Worm (Caenorhabditis elegans) whole organism, L1 larva: Measurements from ENCODE around the gene F55A4.3.

Experiments
- C04F5.9 ChIP-seq: sonication (generic microtip); optimal IDR thresholded peaks from 2 replicates; lab custom pipeline; 2016; ENCODE audit warnings: missing genetic modification characterization, missing compliant biosample characterization
- ceh-82 ChIP-seq, 3 experiments: fragments of 150-350 bp in 1 of 3; sonication (generic microtip) in 2 of 3; optimal IDR thresholded peaks; 2 replicates each; lab custom pipeline; 2014 to 2017; ENCODE audit warnings: missing biosample characterization in 3 of 3, missing genetic modification characterization in 3 of 3
- ces-1 ChIP-seq: fragments of 150-350 bp; optimal IDR thresholded peaks from 2 replicates; lab custom pipeline; 2014; ENCODE audit warnings: missing biosample characterization, missing genetic modification reagents, missing genetic modification characterization
- egl-27 ChIP-seq, 2 experiments: fragments of 150-350 bp in 1 of 2; sonication (generic microtip); optimal IDR thresholded peaks; 3 replicates each; lab custom pipeline; 2017 to 2018; ENCODE audit warnings: missing biosample characterization in 2 of 2, missing genetic modification characterization in 2 of 2, missing genetic modification reagents in 2 of 2
- fkh-10 ChIP-seq: sonication (generic microtip); optimal IDR thresholded peaks from 2 replicates; lab custom pipeline; 2017; ENCODE audit warnings: missing biosample characterization, missing genetic modification reagents, missing genetic modification characterization
- fos-1 ChIP-seq: fragments of 150-350 bp; optimal IDR thresholded peaks from 2 replicates; lab custom pipeline; 2014; ENCODE audit warnings: missing biosample characterization, missing genetic modification characterization
- lin-35 ChIP-seq, 2 experiments: fragments of 150-350 bp; optimal IDR thresholded peaks; 2 replicates each; lab custom pipeline; 2014; ENCODE audit warnings: missing biosample characterization in 2 of 2, missing genetic modification characterization in 2 of 2, missing genetic modification reagents in 2 of 2
- mep-1 ChIP-seq: fragments of 150-350 bp; optimal IDR thresholded peaks from 2 replicates; lab custom pipeline; 2014; ENCODE audit warnings: missing biosample characterization, missing genetic modification characterization
- skn-1 ChIP-seq: fragments of 150-350 bp; optimal IDR thresholded peaks from 2 replicates; lab custom pipeline; 2014; ENCODE audit warnings: missing biosample characterization, missing genetic modification characterization
- snpc-4 ChIP-seq: fragments of 150-350 bp; optimal IDR thresholded peaks from 2 replicates; lab custom pipeline; 2014; ENCODE audit warnings: missing biosample characterization, missing genetic modification characterization
- tlp-1 ChIP-seq: fragments of 150-350 bp; optimal IDR thresholded peaks from 2 replicates; lab custom pipeline; 2014; ENCODE audit warnings: missing biosample characterization, missing genetic modification characterization
- unc-30 ChIP-seq: sonication (generic microtip); optimal IDR thresholded peaks from 2 replicates; lab custom pipeline; 2017; ENCODE audit warnings: missing biosample characterization, missing genetic modification characterization
- zag-1 ChIP-seq: fragments of 150-350 bp; optimal IDR thresholded peaks from 2 replicates; lab custom pipeline; 2014; ENCODE audit warnings: missing biosample characterization, missing genetic modification characterization
- ztf-11 ChIP-seq, 2 experiments: sonication (generic microtip); optimal IDR thresholded peaks; 2 replicates each; lab custom pipeline; 2016 to 2017; ENCODE audit warnings: missing genetic modification characterization in 2 of 2, missing biosample characterization in 1 of 2, missing compliant biosample characterization in 1 of 2

DNA sequence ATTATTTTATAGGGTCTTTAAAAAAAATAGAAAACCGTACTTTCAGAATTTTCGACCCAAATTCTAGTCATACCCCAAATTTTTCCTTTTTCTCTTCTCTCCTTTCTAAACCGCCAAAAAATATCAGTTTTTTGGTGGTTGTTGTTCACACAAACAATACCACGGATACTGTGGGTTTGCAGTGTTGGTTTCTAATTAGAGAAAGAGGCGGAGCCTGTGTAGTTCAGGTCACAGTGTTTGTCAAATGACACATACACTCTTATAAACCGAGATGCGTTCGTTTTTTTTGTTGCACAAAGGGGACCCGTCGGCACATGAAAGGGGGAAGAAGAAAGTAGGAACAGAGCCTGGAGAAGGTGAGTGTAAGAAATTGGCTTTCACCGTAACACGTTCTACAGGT lies 47.2 kb upstream of the F55A4.3 start, which contains the start of gene lim-6:
- no peak for TF ChIP-seq ces-1 (GFP tag; lab: Kevin White, UChicago)
- TF ChIP-seq fkh-10, result no peak
- no peak for TF ChIP-seq tlp-1 (tag; lab: Kevin White, UChicago)
- TF ChIP-seq lin-35 (GFP tag; optimal IDR thresholded peaks at IDR 0.05; lab: Kevin White, UChicago), result no peak
- no peak for TF ChIP-seq ztf-11 (tag; optimal IDR thresholded peaks at IDR 0.05; lab: Kevin White, UChicago)
- TF ChIP-seq zag-1 (tag; lab: Kevin White, UChicago), result no peak
- TF ChIP-seq snpc-4, result no peak
- TF ChIP-seq mep-1 (tag; lab: Kevin White, UChicago), result no peak
- no peak for TF ChIP-seq skn-1 (tag; lab: Kevin White, UChicago)
- TF ChIP-seq unc-30 (tag; lab: Kevin White, UChicago), result no peak
- no peak for TF ChIP-seq egl-27 (tag; optimal IDR thresholded peaks at IDR 0.05; lab: Kevin White, UChicago)
- TF ChIP-seq C04F5.9 (tag; lab: Kevin White, UChicago), result no peak
- no peak for TF ChIP-seq ceh-82 (tag; optimal IDR thresholded peaks at IDR 0.05; lab: Kevin White, UChicago)
- TF ChIP-seq fos-1 (tag; lab: Kevin White, UChicago), result no peak
